Worm (Caenorhabditis elegans): Measurements from ENCODE around the gene hlh-30.
A peak's percentile ranks its signal among the peaks of the same experiment; 100 is the strongest.

hlh-30 gene

ce11 chrIV:4016723-4017122 lies 18.0 kb downstream of the hlh-30 start:
- TF ChIP-seq rnt-1 (tag; optimal IDR thresholded peaks at IDR 0.05) (no peak), sptf-1 (tag; optimal IDR thresholded peaks at IDR 0.05) (no peak), ceh-8 (GFP tag; optimal IDR thresholded peaks at IDR 0.05) (no peak), zip-4 (GFP tag; optimal IDR thresholded peaks at IDR 0.05) (no peak), C34B4.2 (tag; optimal IDR thresholded peaks at IDR 0.05) (no peak), hlh-17 (GFP tag; optimal IDR thresholded peaks at IDR 0.05; ENCODE audit: borderline replicate concordance) (no peak), hlh-4 (tag; optimal IDR thresholded peaks at IDR 0.05) (no peak), ceh-63 (GFP tag; optimal IDR thresholded peaks at IDR 0.05) (no peak), dsc-1 (tag; optimal IDR thresholded peaks at IDR 0.05) (no peak), pqm-1 (tag; optimal IDR thresholded peaks at IDR 0.05) (no peak), aha-1 (tag; optimal IDR thresholded peaks at IDR 0.05) (no peak), mab-9 (GFP tag; IDR thresholded peaks at IDR 0.05) (no peak), isw-1 (GFP tag; IDR thresholded peaks at IDR 0.05) (no peak), fkh-8 (tag; optimal IDR thresholded peaks at IDR 0.05) (no peak), nhr-71 (tag; optimal IDR thresholded peaks at IDR 0.05) (no peak)

DNA sequence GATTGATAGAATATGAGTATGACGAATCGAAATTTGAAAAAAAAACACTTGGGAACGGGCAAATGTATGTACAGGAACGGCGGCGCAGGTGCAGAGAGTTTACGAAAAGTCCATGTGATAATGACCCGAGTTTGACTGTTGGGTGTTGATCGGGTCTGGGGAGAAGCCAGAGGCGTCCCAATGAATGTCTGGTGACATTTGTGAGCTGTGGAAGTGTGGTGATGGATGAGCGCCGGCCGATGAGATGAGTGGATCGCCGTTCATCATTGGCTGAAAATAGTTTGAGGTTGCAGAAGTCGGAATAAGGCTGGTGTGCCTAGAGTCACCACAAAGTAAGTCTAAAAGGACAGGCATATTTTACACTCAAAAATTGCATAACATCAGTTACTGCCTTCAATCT lies 19.1 kb downstream of the hlh-30 start:
- no peak for TF ChIP-seq tlp-1 (tag; optimal IDR thresholded peaks at IDR 0.05)
- TF ChIP-seq nhr-85 (tag) = peak; percentile 42
- TF ChIP-seq ztf-11 (tag; optimal IDR thresholded peaks at IDR 0.05) = no peak
- no peak for TF ChIP-seq nhr-237 (tag; optimal IDR thresholded peaks at IDR 0.05)

ce11 chrIV:4014341-4014826 lies 20.4 kb downstream of the hlh-30 start:
- TF ChIP-seq nhr-76 (tag; optimal IDR thresholded peaks at IDR 0.05) (no peak), nhr-19 (GFP tag; conservative IDR thresholded peaks at IDR 0.05) (peak; percentile 29), nhr-85 (tag) (peak; percentile 78), lin-14 (GFP tag; optimal IDR thresholded peaks at IDR 0.05) (no peak), fkh-10 (GFP tag; optimal IDR thresholded peaks at IDR 0.05) (no peak), aly-2 (tag; optimal IDR thresholded peaks at IDR 0.05) (peak; percentile 73), irx-1 (tag; optimal IDR thresholded peaks at IDR 0.05) (no peak), ceh-63 (GFP tag; optimal IDR thresholded peaks at IDR 0.05) (no peak), rnt-1 (tag; optimal IDR thresholded peaks at IDR 0.05) (peak; percentile 1), nhr-71 (tag; optimal IDR thresholded peaks at IDR 0.05) (peak; percentile 22), lin-13 (GFP tag; optimal IDR thresholded peaks at IDR 0.05) (peak; percentile 32), F16B12.6 (tag; optimal IDR thresholded peaks at IDR 0.05) (no peak)

- TF ChIP-seq ceh-90 (tag; optimal IDR thresholded peaks at IDR 0.05) (no peak), irx-1 (tag; optimal IDR thresholded peaks at IDR 0.05) (no peak), efl-3 (GFP tag; optimal IDR thresholded peaks at IDR 0.05) (no peak), mef-2 (tag; optimal IDR thresholded peaks at IDR 0.05) (no peak), nhr-20 (tag; optimal IDR thresholded peaks at IDR 0.05) (no peak), lin-14 (GFP tag; optimal IDR thresholded peaks at IDR 0.05) (no peak), tlp-1 (tag; optimal IDR thresholded peaks at IDR 0.05) (no peak), mdl-1 (tag; optimal IDR thresholded peaks at IDR 0.05) (no peak), ama-1 (optimal IDR thresholded peaks at IDR 0.05) (no peak)
Observed at ce11 chrIV:4013621-4014020, 21.1 kb downstream of the hlh-30 start.

ce11 chrIV:4009923-4010322 lies 24.8 kb downstream of the hlh-30 start:
- no peak for TF ChIP-seq efl-1 (optimal IDR thresholded peaks at IDR 0.05)
- TF ChIP-seq efl-1 (GFP tag; optimal IDR thresholded peaks at IDR 0.05 in 1 of 2) = peak in 1 of 2 experiments; percentile 12
- no peak for TF ChIP-seq lin-14 (GFP tag; optimal IDR thresholded peaks at IDR 0.05)

Data from whole organism, L1 larva.